Fruit fly (Drosophila melanogaster): ENCODE data around the gene Fbxl7.

Fbxl7 gene

dm6 chr3R:15898302-15898701 is 22.4 kb upstream of the Fbxl7 start (continued):
- TF ChIP-seq CG6276 (GFP tag; optimal IDR thresholded peaks at IDR 0.05), result no peak
- TF ChIP-seq fd85E (GFP tag; optimal IDR thresholded peaks at IDR 0.05), result no peak
- TF ChIP-seq CG34406 (GFP tag; optimal IDR thresholded peaks at IDR 0.05), result no peak
- TF ChIP-seq eg (GFP tag; IDR thresholded peaks at IDR 0.05), result no peak
- TF ChIP-seq CG11902 (GFP tag; optimal IDR thresholded peaks at IDR 0.05), result no peak
- TF ChIP-seq Sox14 (GFP tag; optimal IDR thresholded peaks at IDR 0.05), result no peak
- no peak for TF ChIP-seq fkh (GFP tag; optimal IDR thresholded peaks at IDR 0.05)
- TF ChIP-seq Smox (GFP tag; optimal IDR thresholded peaks at IDR 0.05), result peak; percentile 20
- TF ChIP-seq acj6 (GFP tag; optimal IDR thresholded peaks at IDR 0.05), result peak; percentile 5
- peak in 1 of 2 experiments; percentile 13 for TF ChIP-seq salr (GFP tag; optimal IDR thresholded peaks at IDR 0.05)
- TF ChIP-seq spab (GFP tag; optimal IDR thresholded peaks at IDR 0.05), result no peak
- TF ChIP-seq Gug (GFP tag; IDR thresholded peaks at IDR 0.05), result no peak
- no peak for TF ChIP-seq Eip93F (GFP tag; optimal IDR thresholded peaks at IDR 0.05)
- no peak for TF ChIP-seq vri (GFP tag; optimal IDR thresholded peaks at IDR 0.05)
- TF ChIP-seq CG8632 (GFP tag; optimal IDR thresholded peaks at IDR 0.05), result no peak
- TF ChIP-seq OdsH (GFP tag; optimal IDR thresholded peaks at IDR 0.05), result peak; percentile 22
- no peak for TF ChIP-seq CG9139 (GFP tag; optimal IDR thresholded peaks at IDR 0.05)
- TF ChIP-seq pdm3 (GFP tag; optimal IDR thresholded peaks at IDR 0.05), result no peak
- no peak for TF ChIP-seq CG6854 (GFP tag; optimal IDR thresholded peaks at IDR 0.05)

DNA sequence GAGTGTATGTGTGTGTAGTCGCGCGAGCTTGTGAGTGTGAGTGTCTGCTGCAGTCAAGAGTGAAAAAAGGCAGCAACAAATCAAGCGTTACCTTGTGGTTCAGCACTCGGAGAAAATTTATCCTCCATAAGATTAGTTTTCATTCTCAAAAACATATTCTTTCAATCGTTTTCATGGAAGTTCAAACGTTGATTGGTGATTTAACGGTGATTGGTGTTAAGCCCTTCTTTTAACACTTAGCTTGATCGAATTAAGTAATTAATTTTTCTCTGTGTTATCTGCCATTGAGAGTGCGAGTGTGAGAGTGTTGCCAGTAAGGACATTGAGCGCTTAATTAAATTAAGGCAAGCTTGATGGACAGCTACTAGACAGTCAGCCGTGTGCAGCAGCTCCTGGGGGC is 21.0 kb upstream of the Fbxl7 start:
- TF ChIP-seq Hr39 (GFP tag; optimal IDR thresholded peaks at IDR 0.05), result peak; percentile 66
- TF ChIP-seq esn (GFP tag; optimal IDR thresholded peaks at IDR 0.05), result peak; percentile 67
- peak; percentile 56 for TF ChIP-seq CG7368 (GFP tag; optimal IDR thresholded peaks at IDR 0.05)
- no peak for TF ChIP-seq Hr38 (GFP tag; optimal IDR thresholded peaks at IDR 0.05)
- peak; percentile 69 for TF ChIP-seq CG32006 (GFP tag; optimal IDR thresholded peaks at IDR 0.05)
- TF ChIP-seq CG34406 (GFP tag; optimal IDR thresholded peaks at IDR 0.05), result peak; percentile 31
- TF ChIP-seq topi (GFP tag; optimal IDR thresholded peaks at IDR 0.05), result peak; percentile 58
- TF ChIP-seq CG6854 (GFP tag; optimal IDR thresholded peaks at IDR 0.05), result no peak
- TF ChIP-seq dac (GFP tag; optimal IDR thresholded peaks at IDR 0.05), result peak; percentile 4
- peak; percentile 42 for TF ChIP-seq CG9139 (GFP tag; optimal IDR thresholded peaks at IDR 0.05)
- TF ChIP-seq fd85E (GFP tag; optimal IDR thresholded peaks at IDR 0.05), result no peak
- TF ChIP-seq Met (GFP tag; optimal IDR thresholded peaks at IDR 0.05), result peak; percentile 68
- TF ChIP-seq Ets96B (tag; optimal IDR thresholded peaks at IDR 0.05), result peak; percentile 75
- TF ChIP-seq fd59A (GFP tag; optimal IDR thresholded peaks at IDR 0.05), result peak; percentile 41
- TF ChIP-seq CG11762 (GFP tag; optimal IDR thresholded peaks at IDR 0.05; ENCODE audit: insufficient read depth), result peak; percentile 50
- peak; percentile 52 for TF ChIP-seq CG8319 (GFP tag; optimal IDR thresholded peaks at IDR 0.05)
- peak; percentile 72 for TF ChIP-seq CG10669 (GFP tag; optimal IDR thresholded peaks at IDR 0.05)
- TF ChIP-seq pdm3 (GFP tag; optimal IDR thresholded peaks at IDR 0.05), result peak; percentile 64
- TF ChIP-seq Gug (GFP tag; IDR thresholded peaks at IDR 0.05), result peak; percentile 44; the same call in 1 of the 2 replicates
- peak; percentile 0 for TF ChIP-seq CG16779 (tag; optimal IDR thresholded peaks at IDR 0.05)
- peak; percentile 67 for TF ChIP-seq acj6 (GFP tag; optimal IDR thresholded peaks at IDR 0.05)
- TF ChIP-seq CG15336 (GFP tag; IDR thresholded peaks at IDR 0.05), result peak; percentile 58
- peak; percentile 43 for TF ChIP-seq Sox102F (GFP tag; optimal IDR thresholded peaks at IDR 0.05)
- peak; percentile 55 for TF ChIP-seq CG6808 (GFP tag; optimal IDR thresholded peaks at IDR 0.05)
- peak; percentile 71 for TF ChIP-seq CG6163 (GFP tag; IDR thresholded peaks at IDR 0.05)
- peak; percentile 56; the same call in 2 of the 3 replicates for TF ChIP-seq eg (GFP tag; IDR thresholded peaks at IDR 0.05)
- TF ChIP-seq lz (GFP tag; optimal IDR thresholded peaks at IDR 0.05), result peak; percentile 70
- TF ChIP-seq cyc (GFP tag; optimal IDR thresholded peaks at IDR 0.05), result peak; percentile 69
- peak; percentile 75 for TF ChIP-seq CG3919 (GFP tag; optimal IDR thresholded peaks at IDR 0.05)
- TF ChIP-seq Eip75B (GFP tag; optimal IDR thresholded peaks at IDR 0.05), result peak; percentile 71
- peak; percentile 71 for TF ChIP-seq CG10631 (GFP tag; optimal IDR thresholded peaks at IDR 0.05)
- peak; percentile 63 for TF ChIP-seq spab (GFP tag; optimal IDR thresholded peaks at IDR 0.05)
- peak; percentile 42 for TF ChIP-seq Ets21C (GFP tag; optimal IDR thresholded peaks at IDR 0.05)
- peak; percentile 43 for TF ChIP-seq CG8632 (GFP tag; optimal IDR thresholded peaks at IDR 0.05)
- peak; percentile 70 for TF ChIP-seq CG3032 (tag; optimal IDR thresholded peaks at IDR 0.05)
- peak; percentile 57 for TF ChIP-seq CG31627 (GFP tag; optimal IDR thresholded peaks at IDR 0.05)
- TF ChIP-seq CG8119 (GFP tag; IDR thresholded peaks at IDR 0.05), result no peak
- TF ChIP-seq svp (GFP tag), result peak; percentile 75
- TF ChIP-seq net (GFP tag; optimal IDR thresholded peaks at IDR 0.05), result peak; percentile 58
- peak; percentile 73 for TF ChIP-seq OdsH (GFP tag; optimal IDR thresholded peaks at IDR 0.05)
- peak; percentile 43 for TF ChIP-seq Smox (GFP tag; optimal IDR thresholded peaks at IDR 0.05)
- TF ChIP-seq Eip93F (GFP tag; optimal IDR thresholded peaks at IDR 0.05), result no peak
- TF ChIP-seq Eip78C (GFP tag), result peak; percentile 90
